Fruit fly (Drosophila melanogaster) whole organism, embryonic: ENCODE results near the gene CG6153.

Experiments
- Awh ChIP-seq: fragments of 200-800 bp; sonication (Bioruptor generic); IDR thresholded peaks from 2 replicates; pipeline ENCODE4, ENCODE4 v1.3.6; 2022; ENCODE audit warnings: missing biosample characterization, missing genetic modification characterization
- Bdp1 ChIP-seq: fragments of 200-800 bp; sonication (Bioruptor generic); optimal IDR thresholded peaks from 3 replicates; lab custom pipeline; 2016; ENCODE audit warnings: missing biosample characterization, missing genetic modification characterization
- CG1024 ChIP-seq: fragments of 200-800 bp; sonication (Bioruptor generic); IDR thresholded peaks from 2 replicates; pipeline ENCODE4 v1.3.6; 2022; ENCODE audit warnings: missing biosample characterization, missing genetic modification characterization
- CG10366 ChIP-seq: fragments of 200-800 bp; sonication (Bioruptor generic); IDR thresholded peaks from 2 replicates; pipeline ENCODE4 v1.3.6; 2022; ENCODE audit warnings: missing biosample characterization, missing genetic modification characterization
- CG10959 ChIP-seq: fragments of 200-800 bp; sonication (Bioruptor generic); IDR thresholded peaks from 2 replicates; pipeline ENCODE4 v1.3.6; 2022; ENCODE audit warnings: missing biosample characterization, missing genetic modification characterization
- CG11456 ChIP-seq: fragments of 200-800 bp; sonication (Bioruptor generic); IDR thresholded peaks from 3 replicates; pipeline ENCODE4 v1.3.6; 2022; ENCODE audit warnings: missing biosample characterization, missing genetic modification characterization
- CG11560 ChIP-seq: fragments of 200-800 bp; sonication (Bioruptor generic); IDR thresholded peaks from 3 replicates; pipeline ENCODE4 v1.3.6; 2022; ENCODE audit warnings: missing biosample characterization, missing genetic modification characterization
- CG11695 ChIP-seq: fragments of 200-800 bp; sonication (Bioruptor generic); IDR thresholded peaks from 3 replicates; pipeline ENCODE4 v1.3.6; 2022; ENCODE audit warnings: missing biosample characterization, missing genetic modification characterization
- CG13624 ChIP-seq: fragments of 200-800 bp; sonication (Bioruptor generic); optimal IDR thresholded peaks from 2 replicates; lab custom pipeline; 2016; ENCODE audit warnings: missing biosample characterization, missing genetic modification characterization
- CG15011 ChIP-seq: fragments of 200-800 bp; sonication (Bioruptor generic); optimal IDR thresholded peaks from 3 replicates; lab custom pipeline; 2018; ENCODE audit warnings: missing biosample characterization, mild to moderate bottlenecking, missing genetic modification characterization
- CG18764 ChIP-seq: fragments of 200-800 bp; sonication (Bioruptor generic); optimal IDR thresholded peaks from 3 replicates; lab custom pipeline; 2016; ENCODE audit warnings: missing biosample characterization, missing genetic modification characterization
- CG2129 ChIP-seq: fragments of 200-800 bp; sonication (Bioruptor generic); IDR thresholded peaks from 2 replicates; pipeline ENCODE4 v1.3.6; 2022; ENCODE audit warnings: missing biosample characterization, missing genetic modification characterization; ENCODE audit not compliant: partially characterized antibody
- CG31224 ChIP-seq: fragments of 200-800 bp; sonication (Bioruptor generic); IDR thresholded peaks from 2 replicates; pipeline ENCODE4 v1.3.6; 2022; ENCODE audit warnings: missing biosample characterization, missing genetic modification characterization
- CG3838 ChIP-seq: fragments of 200-800 bp; sonication (Bioruptor generic); optimal IDR thresholded peaks from 3 replicates; lab custom pipeline; 2016; ENCODE audit warnings: missing biosample characterization, missing genetic modification characterization
- CG4282 ChIP-seq: fragments of 200-800 bp; sonication (Bioruptor generic); optimal IDR thresholded peaks from 2 replicates; lab custom pipeline; 2016; ENCODE audit warnings: missing biosample characterization, missing genetic modification characterization
- CG4360 ChIP-seq: fragments of 200-800 bp; sonication (Bioruptor generic); IDR thresholded peaks from 2 replicates; pipeline ENCODE4 v1.3.6; 2022; ENCODE audit warnings: missing biosample characterization, missing genetic modification characterization
- CG6813 ChIP-seq: fragments of 200-800 bp; sonication (Bioruptor generic); optimal IDR thresholded peaks from 2 replicates; lab custom pipeline; 2017; ENCODE audit warnings: missing biosample characterization, missing genetic modification characterization, mild to moderate bottlenecking, moderate library complexity, missing genetic modification reagents
- CG7556 ChIP-seq: fragments of 200-800 bp; sonication (Bioruptor generic); optimal IDR thresholded peaks from 2 replicates; lab custom pipeline; 2017; ENCODE audit warnings: missing biosample characterization, mild to moderate bottlenecking, missing genetic modification characterization
- CG8290 ChIP-seq, 3 experiments: fragments of 200-800 bp; sonication (Bioruptor generic); optimal IDR thresholded peaks; 2 replicates each; lab custom pipeline; 2016 to 2019; ENCODE audit warnings: missing biosample characterization in 3 of 3, missing genetic modification characterization in 3 of 3, mild to moderate bottlenecking in 2 of 3, moderate library complexity in 1 of 3
- CG8478 ChIP-seq: fragments of >200 bp; optimal IDR thresholded peaks from 2 replicates; lab custom pipeline; 2018
- CG8765 ChIP-seq: fragments of 200-800 bp; sonication (Bioruptor generic); IDR thresholded peaks from 2 replicates; pipeline ENCODE4 v1.3.6; 2022; ENCODE audit warnings: missing biosample characterization, missing genetic modification characterization
- CG9215 ChIP-seq: fragments of 200-800 bp; sonication (Bioruptor generic); IDR thresholded peaks from 2 replicates; pipeline ENCODE4 v1.3.6; 2022; ENCODE audit warnings: missing biosample characterization, missing genetic modification characterization
- Dip3 ChIP-seq: fragments of 200-800 bp; sonication (Bioruptor generic); optimal IDR thresholded peaks from 3 replicates; lab custom pipeline; 2016; ENCODE audit warnings: missing biosample characterization, missing genetic modification characterization
- E2f2 ChIP-seq: fragments of 200-800 bp; sonication (Bioruptor generic); IDR thresholded peaks from 2 replicates; pipeline ENCODE4 v1.3.6; 2022; ENCODE audit warnings: missing biosample characterization, missing genetic modification characterization
- Eip74EF ChIP-seq, 2 experiments: fragments of 200-800 bp in 1 of 2; fragments of >200 bp in 1 of 2; sonication (Bioruptor generic) in 1 of 2; optimal IDR thresholded peaks; 2 replicates each; lab custom pipeline; 2017 to 2019; ENCODE audit warnings: missing biosample characterization in 2 of 2, missing genetic modification characterization in 2 of 2, mild to moderate bottlenecking in 1 of 2, moderate library complexity in 1 of 2
- Fer3 ChIP-seq: fragments of 200-800 bp; sonication (Bioruptor generic); optimal IDR thresholded peaks from 2 replicates; lab custom pipeline; 2018; ENCODE audit warnings: missing biosample characterization, mild to moderate bottlenecking, missing genetic modification characterization, moderate library complexity
- HLHmδ ChIP-seq: fragments of 200-800 bp; sonication (Bioruptor generic); optimal IDR thresholded peaks from 2 replicates; lab custom pipeline; 2018; ENCODE audit warnings: missing biosample characterization, mild to moderate bottlenecking, missing genetic modification characterization, moderate library complexity
- Med ChIP-seq: fragments of 200-800 bp; sonication (Bioruptor generic); peaks from one replicate; lab custom pipeline; 2016; ENCODE audit warnings: missing biosample characterization, missing genetic modification characterization, mild to moderate bottlenecking, inconsistent platforms, moderate library complexity
- Opbp ChIP-seq: fragments of 200-800 bp; sonication (Bioruptor generic); IDR thresholded peaks from 3 replicates; pipeline ENCODE4 v1.3.6; 2022; ENCODE audit warnings: missing biosample characterization, missing genetic modification characterization; ENCODE audit not compliant: partially characterized antibody
- Tbp ChIP-seq: fragments of >200 bp; optimal IDR thresholded peaks from 2 replicates; lab custom pipeline; 2018; ENCODE audit warnings: missing biosample characterization, missing genetic modification characterization
- Xbp1 ChIP-seq: fragments of 200-800 bp; sonication (Bioruptor generic); optimal IDR thresholded peaks from 3 replicates; lab custom pipeline; 2016; ENCODE audit warnings: missing biosample characterization, mild to moderate bottlenecking, missing genetic modification characterization
- ab ChIP-seq: fragments of 200-800 bp; sonication (Bioruptor generic); optimal IDR thresholded peaks from 2 replicates; lab custom pipeline; 2016; ENCODE audit warnings: missing biosample characterization, missing genetic modification characterization
- amos ChIP-seq: fragments of 200-800 bp; sonication (Bioruptor generic); IDR thresholded peaks from 2 replicates; pipeline ENCODE4 v1.3.6; 2022; ENCODE audit warnings: missing biosample characterization, missing genetic modification characterization; ENCODE audit not compliant: partially characterized antibody
- bowl ChIP-seq: fragments of 200-800 bp; sonication (Bioruptor generic); IDR thresholded peaks from 2 replicates; pipeline ENCODE4 v1.3.6; 2022; ENCODE audit warnings: missing biosample characterization, missing genetic modification characterization
- cato ChIP-seq: fragments of 200-800 bp; sonication (Bioruptor generic); optimal IDR thresholded peaks from 2 replicates; lab custom pipeline; 2016; ENCODE audit warnings: missing biosample characterization, missing genetic modification characterization, borderline replicate concordance
- dati ChIP-seq: fragments of 200-800 bp; sonication (Bioruptor generic); IDR thresholded peaks from 2 replicates; pipeline ENCODE4 v1.3.6; 2022; ENCODE audit warnings: missing biosample characterization, missing genetic modification characterization
- eve ChIP-seq, 2 experiments: fragments of >200 bp; optimal IDR thresholded peaks; 2 replicates each; lab custom pipeline; 2017; ENCODE audit warnings: missing biosample characterization in 2 of 2, missing genetic modification characterization in 2 of 2
- grau ChIP-seq: fragments of 200-800 bp; optimal IDR thresholded peaks from 3 replicates; lab custom pipeline; 2019; ENCODE audit warnings: missing biosample characterization, mild to moderate bottlenecking, missing genetic modification characterization, moderate library complexity
- lmd ChIP-seq: fragments of 200-800 bp; sonication (Bioruptor generic); IDR thresholded peaks from 2 replicates; pipeline ENCODE4 v1.3.6; 2022; ENCODE audit warnings: missing biosample characterization, missing genetic modification characterization
- nau ChIP-seq: fragments of 200-800 bp; sonication (Bioruptor generic); optimal IDR thresholded peaks from 3 replicates; lab custom pipeline; 2017; ENCODE audit warnings: missing biosample characterization, mild to moderate bottlenecking, missing genetic modification characterization, missing genetic modification reagents
- odd ChIP-seq: fragments of 200-800 bp; sonication (Bioruptor generic); optimal IDR thresholded peaks from 2 replicates; lab custom pipeline; 2017; ENCODE audit warnings: missing biosample characterization, mild to moderate bottlenecking, missing genetic modification characterization
- seq ChIP-seq: fragments of 200-800 bp; sonication (Bioruptor generic); IDR thresholded peaks from 2 replicates; pipeline ENCODE4 v1.3.6; 2022; ENCODE audit warnings: missing biosample characterization, missing genetic modification characterization
- sim ChIP-seq: fragments of 200-800 bp; sonication (Bioruptor generic); IDR thresholded peaks from 2 replicates; pipeline ENCODE4 v1.3.6; 2022; ENCODE audit warnings: missing biosample characterization, missing genetic modification characterization
- so ChIP-seq: fragments of 200-800 bp; sonication (Bioruptor generic); IDR thresholded peaks from 3 replicates; pipeline ENCODE4 v1.3.6; 2022; ENCODE audit warnings: missing biosample characterization, missing genetic modification characterization
- trh ChIP-seq: fragments of 200-800 bp; sonication (Bioruptor generic); optimal IDR thresholded peaks from 2 replicates; lab custom pipeline; 2016; ENCODE audit warnings: missing biosample characterization, missing genetic modification characterization
- wor ChIP-seq: fragments of 200-800 bp; sonication (Bioruptor generic); IDR thresholded peaks from 2 replicates; pipeline ENCODE4 v1.3.6; 2022; ENCODE audit warnings: missing biosample characterization, missing genetic modification characterization
- zen2 ChIP-seq: fragments of 200-800 bp; sonication (Bioruptor generic); IDR thresholded peaks from 3 replicates; pipeline ENCODE4 v1.3.6; 2022; ENCODE audit warnings: missing biosample characterization, missing genetic modification characterization; ENCODE audit not compliant: partially characterized antibody
- zfh1 ChIP-seq: fragments of 200-800 bp; sonication (Bioruptor generic); IDR thresholded peaks from 3 replicates; pipeline ENCODE4 v1.3.6; 2022; ENCODE audit warnings: missing biosample characterization, missing genetic modification characterization

CG6153 gene

DNA sequence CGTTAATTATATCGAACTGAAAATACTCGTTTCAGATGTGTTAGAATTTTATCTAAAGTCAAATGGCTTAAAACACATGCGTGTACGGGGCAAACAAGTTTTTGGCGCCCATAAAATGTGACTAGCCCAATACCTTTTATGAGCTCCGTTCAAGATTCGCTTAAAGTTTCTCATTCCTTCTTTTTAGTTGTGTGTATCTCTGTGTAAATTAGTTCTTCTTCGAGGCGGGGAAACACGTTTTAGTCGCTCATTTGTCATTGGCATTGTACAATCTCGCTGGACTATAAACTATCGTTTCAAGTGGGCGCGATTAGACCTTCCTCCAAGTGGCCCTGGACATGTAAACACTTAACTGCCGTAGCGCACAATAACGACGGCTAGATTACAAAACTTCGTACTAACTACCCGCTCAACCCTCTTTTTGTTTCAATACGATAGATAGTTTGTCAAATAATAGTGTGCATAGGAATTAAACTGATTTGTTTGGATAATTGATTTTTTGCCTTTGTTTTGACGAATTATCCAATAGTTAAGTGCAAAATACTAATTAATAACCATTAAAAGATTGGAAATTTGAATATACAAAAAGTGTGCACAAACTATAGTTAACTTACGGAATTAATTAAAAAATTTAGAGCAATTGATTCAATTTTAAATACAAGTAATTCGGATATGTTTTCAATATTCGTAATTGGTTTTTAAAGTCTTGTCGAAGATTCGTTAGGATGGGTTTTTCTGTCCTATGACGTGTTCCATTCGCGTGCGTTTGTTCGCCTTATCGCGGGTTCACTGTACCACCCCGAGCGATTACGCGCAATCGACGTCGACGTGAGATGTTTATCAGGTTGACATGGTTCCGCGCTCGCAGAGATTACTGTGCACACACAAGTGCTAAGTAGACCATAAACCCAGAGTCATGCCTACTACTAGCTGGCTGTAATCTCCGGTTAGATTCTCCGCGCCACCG is 27.9 kb downstream of the CG6153 start (continued):
- no peak for TF ChIP-seq wor (GFP tag; lab: Robert Waterston, UW)
- TF ChIP-seq CG3838 (GFP tag; lab: Kevin White, UChicago), result no peak
- TF ChIP-seq Xbp1 (GFP tag; lab: Kevin White, UChicago), result peak; percentile 69
- no peak for TF ChIP-seq CG18764
- peak; percentile 22; the same call in 1 of the 2 replicates for TF ChIP-seq CG10959
- no peak for TF ChIP-seq Opbp (GFP tag; lab: Robert Waterston, UW)
- TF ChIP-seq CG13624 (GFP tag; lab: Kevin White, UChicago), result peak; percentile 12
- TF ChIP-seq nau (GFP tag; lab: Kevin White, UChicago), result peak; percentile 34
- no peak for TF ChIP-seq Bdp1
- no peak; the same call in 1 of the 2 replicates for TF ChIP-seq CG8765 (GFP tag; lab: Robert Waterston, UW)
- no peak; the same call in 1 of the 2 replicates for TF ChIP-seq bowl (GFP tag; lab: Robert Waterston, UW)
- 0 out of 2 replicates have a peak, but pooled peaks have one; percentile 11 for TF ChIP-seq CG10366
- TF ChIP-seq CG31224 (GFP tag; lab: Robert Waterston, UW), result peak; percentile 93
- TF ChIP-seq sim (GFP tag; lab: Robert Waterston, UW), result no peak
- peak; percentile 60 for TF ChIP-seq CG11695 (GFP tag; lab: Robert Waterston, UW)
- no peak for TF ChIP-seq eve (GFP tag; optimal IDR thresholded peaks at IDR 0.05; lab: Kevin White, UChicago)
- TF ChIP-seq ab (GFP tag; lab: Kevin White, UChicago), result no peak
- no peak for TF ChIP-seq CG8290 (GFP tag; optimal IDR thresholded peaks at IDR 0.05; lab: Kevin White, UChicago)
- peak in 1 of 2 experiments; percentile 56 for TF ChIP-seq CG8290 (tag; optimal IDR thresholded peaks at IDR 0.05; lab: Kevin White, UChicago)
- TF ChIP-seq HLHmδ (GFP tag; lab: Kevin White, UChicago), result no peak
- TF ChIP-seq CG7556 (GFP tag; lab: Kevin White, UChicago), result peak; percentile 39
- TF ChIP-seq Med (GFP tag; lab: Kevin White, UChicago), result peak; percentile 91
- 0 out of 3 replicates have a peak, but pooled peaks have one; percentile 30 for TF ChIP-seq so (GFP tag; lab: Robert Waterston, UW)
- no peak for TF ChIP-seq CG4360 (GFP tag; lab: Robert Waterston, UW)
- peak; percentile 28 for TF ChIP-seq Dip3
- TF ChIP-seq Awh, result no peak; the same call in 1 of the 2 replicates
- TF ChIP-seq grau (tag; lab: Kevin White, UChicago), result peak; percentile 96
- no peak for TF ChIP-seq E2f2 (GFP tag; lab: Robert Waterston, UW)
- no peak for TF ChIP-seq amos (GFP tag; lab: Robert Waterston, UW)
- 0 out of 2 replicates have a peak, but pooled peaks have one; percentile 22 for TF ChIP-seq CG1024 (GFP tag; lab: Robert Waterston, UW)
- TF ChIP-seq CG9215 (GFP tag; lab: Robert Waterston, UW), result peak; percentile 69
- TF ChIP-seq odd, result peak; percentile 14
- TF ChIP-seq CG4282 (GFP tag; lab: Kevin White, UChicago), result no peak
- no peak for TF ChIP-seq CG2129 (GFP tag; lab: Robert Waterston, UW)
- no peak; the same call in 1 of the 2 replicates for TF ChIP-seq seq (GFP tag; lab: Robert Waterston, UW)
- no peak for TF ChIP-seq CG8478 (lab: Kevin White, UChicago)
- TF ChIP-seq dati, result no peak
- peak; percentile 45; the same call in 1 of the 3 replicates for TF ChIP-seq zfh1 (GFP tag; lab: Robert Waterston, UW)
- TF ChIP-seq cato (GFP tag; lab: Kevin White, UChicago), result no peak
- no peak for TF ChIP-seq CG11456
- peak; percentile 39 for TF ChIP-seq CG6813
- no peak for TF ChIP-seq CG11560 (tag; lab: Robert Waterston, UW)
- no peak for TF ChIP-seq trh (GFP tag; lab: Kevin White, UChicago)
- TF ChIP-seq Tbp, result no peak
- peak; percentile 61 for TF ChIP-seq Fer3
- TF ChIP-seq zen2, result no peak
- no peak for TF ChIP-seq Eip74EF (GFP tag; optimal IDR thresholded peaks at IDR 0.05; lab: Kevin White, UChicago)
- no peak for TF ChIP-seq CG15011 (GFP tag; lab: Kevin White, UChicago)
- peak; percentile 35; the same call in 1 of the 2 replicates for TF ChIP-seq lmd
